Worm (Caenorhabditis elegans): ENCODE results near the gene npp-23.

Gene npp-23

DNA sequence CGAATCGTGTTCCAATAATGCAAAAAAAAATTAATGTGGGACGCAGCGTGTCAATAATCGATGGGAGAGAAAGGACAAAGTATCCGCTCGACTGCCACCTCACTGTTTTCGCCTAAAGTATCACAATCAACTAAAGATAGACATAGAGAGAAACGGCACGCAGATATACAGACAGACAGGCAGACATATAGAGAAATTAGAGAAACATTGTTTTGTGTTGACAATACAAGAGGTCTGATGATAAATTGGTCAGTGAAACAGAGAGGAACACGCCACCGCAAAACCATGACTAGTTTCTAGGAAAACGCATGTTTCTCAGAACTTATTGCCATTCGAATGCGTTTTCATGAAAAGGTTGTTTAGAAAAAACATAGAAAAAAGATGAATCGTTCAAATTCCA, 38.9 kb downstream of the npp-23 start, which contains the start of gene T28C6.8 (continued):
- TF ChIP-seq B0336.3 (GFP tag; IDR thresholded peaks at IDR 0.05) (0 out of 2 replicates have a peak, but pooled peaks have one; percentile 26), madf-8 (GFP tag; conservative IDR thresholded peaks at IDR 0.05) (no peak), akir-1 (GFP tag; optimal IDR thresholded peaks at IDR 0.05) (no peak), him-1 (tag; optimal IDR thresholded peaks at IDR 0.05) (no peak), atf-7 (tag; optimal IDR thresholded peaks at IDR 0.05) (no peak), egl-44 (GFP tag; IDR thresholded peaks at IDR 0.05) (no peak), lir-1 (GFP tag; conservative IDR thresholded peaks at IDR 0.05) (no peak), lin-40 (tag; optimal IDR thresholded peaks at IDR 0.05) (no peak), efl-1 (GFP tag; optimal IDR thresholded peaks at IDR 0.05) (no peak), attf-6 (GFP tag; IDR thresholded peaks at IDR 0.05) (no peak), pha-4 (tag; optimal IDR thresholded peaks at IDR 0.05) (no peak), madf-3 (GFP tag; IDR thresholded peaks at IDR 0.05) (no peak), hmg-1.2 (GFP tag; IDR thresholded peaks at IDR 0.05) (peak; percentile 43; the same call in 1 of the 2 replicates), tbp1 (GFP tag; optimal IDR thresholded peaks at IDR 0.05) (peak; percentile 22), lag-1 (GFP tag; IDR thresholded peaks at IDR 0.05) (no peak), C17E4.6 (GFP tag; IDR thresholded peaks at IDR 0.05) (no peak), F57A8.1 (GFP tag; optimal IDR thresholded peaks at IDR 0.05) (no peak), unc-62 (GFP tag; optimal IDR thresholded peaks at IDR 0.05) (no peak), K12H6.12 (tag; optimal IDR thresholded peaks at IDR 0.05) (no peak), C06A6.2 (GFP tag; conservative IDR thresholded peaks at IDR 0.05) (no peak), sdz-38 (tag; optimal IDR thresholded peaks at IDR 0.05) (no peak), tlf-1 (GFP tag; optimal IDR thresholded peaks at IDR 0.05) (no peak), chd-7 (tag; optimal IDR thresholded peaks at IDR 0.05) (no peak), mes-4 (tag; optimal IDR thresholded peaks at IDR 0.05) (no peak), B0035.1 (tag; optimal IDR thresholded peaks at IDR 0.05) (no peak), mxl-1 (tag; optimal IDR thresholded peaks at IDR 0.05) (no peak), mel-28 (tag; optimal IDR thresholded peaks at IDR 0.05; ENCODE audit: borderline replicate concordance) (no peak), cebp-2 (GFP tag; IDR thresholded peaks at IDR 0.05) (no peak), die-1 (tag; optimal IDR thresholded peaks at IDR 0.05) (no peak), ZK185.1 (tag; optimal IDR thresholded peaks at IDR 0.05; ENCODE audit: poor library complexity, severe bottlenecking) (no peak), xnd-1 (tag; optimal IDR thresholded peaks at IDR 0.05) (no peak), rec-8 (tag; optimal IDR thresholded peaks at IDR 0.05) (no peak), bed-1 (GFP tag; IDR thresholded peaks at IDR 0.05) (no peak), athp-1 (tag; optimal IDR thresholded peaks at IDR 0.05) (no peak), gei-17 (GFP tag; optimal IDR thresholded peaks at IDR 0.05) (no peak), F49E8.2 (tag; optimal IDR thresholded peaks at IDR 0.05; ENCODE audit: insufficient read depth) (no peak), let-607 (tag; optimal IDR thresholded peaks at IDR 0.05) (peak; percentile 19 to 45), ekl-4 (GFP tag; IDR thresholded peaks at IDR 0.05) (no peak), rpc-1 (optimal IDR thresholded peaks at IDR 0.05) (no peak), rpc-1 (tag; optimal IDR thresholded peaks at IDR 0.05) (no peak), ztf-18 (tag; optimal IDR thresholded peaks at IDR 0.05) (no peak), madf-10 (tag; optimal IDR thresholded peaks at IDR 0.05) (no peak), sea-2 (GFP tag; IDR thresholded peaks at IDR 0.05) (no peak), F57C9.4 (tag; optimal IDR thresholded peaks at IDR 0.05) (no peak), snpc-4 (GFP tag; optimal IDR thresholded peaks at IDR 0.05) (no peak), snpc-4 (tag; optimal IDR thresholded peaks at IDR 0.05) (no peak), ztf-28 (GFP tag; IDR thresholded peaks at IDR 0.05) (no peak), lin-54 (GFP tag; optimal IDR thresholded peaks at IDR 0.05) (peak; percentile 11)
